Worm (Caenorhabditis elegans): ENCODE measurements around the gene skr-14.

DNA sequence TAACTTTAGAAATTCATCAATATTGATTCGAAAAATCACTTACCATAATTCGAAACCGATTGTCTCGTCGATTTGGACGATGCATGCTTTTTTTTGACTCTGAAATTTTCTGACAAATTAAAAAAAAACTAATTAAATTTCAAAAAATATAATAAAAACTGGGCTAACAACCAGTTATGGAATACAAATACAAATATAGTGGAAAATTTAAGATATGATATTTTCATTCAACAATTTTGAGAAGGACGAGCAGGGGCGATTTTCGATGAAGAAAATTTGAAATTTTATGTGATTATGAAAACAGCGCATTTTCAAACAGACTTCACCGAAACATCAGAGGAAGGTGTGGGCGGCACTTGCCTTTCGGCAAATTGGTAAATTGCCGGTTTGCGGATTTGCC lies 39.1 kb downstream of the skr-14 start, which contains the start of gene F13A2.1:
- TF ChIP-seq nhr-12 (tag; optimal IDR thresholded peaks at IDR 0.05) (no peak), sem-4 (tag; optimal IDR thresholded peaks at IDR 0.05) (no peak), blmp-1 (tag; optimal IDR thresholded peaks at IDR 0.05; ENCODE audit: insufficient read depth) (no peak), nhr-10 (tag; optimal IDR thresholded peaks at IDR 0.05) (no peak), ama-1 (optimal IDR thresholded peaks at IDR 0.05) (no peak), nhr-237 (tag; optimal IDR thresholded peaks at IDR 0.05) (no peak)

All from whole organism, L2 larva.